Worm (Caenorhabditis elegans) whole organism, L3 larva: ENCODE results near the gene srh-76.

Experiments used
- R02D3.7 ChIP-seq: fragments of 150-350 bp; optimal IDR thresholded peaks from 2 replicates; lab custom pipeline; 2014; ENCODE audit warnings: missing biosample characterization, missing genetic modification characterization
- ZK546.5 ChIP-seq: sonication (generic microtip); optimal IDR thresholded peaks from 2 replicates; lab custom pipeline; 2017; ENCODE audit warnings: missing biosample characterization, missing genetic modification characterization
- ama-1 ChIP-seq: fragments of 150-350 bp; optimal IDR thresholded peaks from 2 replicates; lab custom pipeline; 2018
- ceh-16 ChIP-seq: sonication (generic microtip); optimal IDR thresholded peaks from 2 replicates; lab custom pipeline; 2017; ENCODE audit warnings: missing biosample characterization, missing genetic modification characterization
- ceh-82 ChIP-seq: fragments of 150-350 bp; optimal IDR thresholded peaks from 2 replicates; lab custom pipeline; 2014; ENCODE audit warnings: missing biosample characterization, missing genetic modification characterization
- daf-12 ChIP-seq: fragments of 150-350 bp; optimal IDR thresholded peaks from 2 replicates; lab custom pipeline; 2014; ENCODE audit warnings: missing biosample characterization, missing genetic modification reagents, missing genetic modification characterization
- egl-27 ChIP-seq: sonication (generic microtip); optimal IDR thresholded peaks from 4 replicates; lab custom pipeline; 2017; ENCODE audit warnings: missing biosample characterization, missing genetic modification reagents, missing genetic modification characterization
- egl-5 ChIP-seq: fragments of 150-350 bp; optimal IDR thresholded peaks from 2 replicates; lab custom pipeline; 2017; ENCODE audit warnings: missing biosample characterization, missing genetic modification reagents, missing genetic modification characterization, inconsistent platforms
- elt-1 ChIP-seq: fragments of 150-350 bp; optimal IDR thresholded peaks from 2 replicates; lab custom pipeline; 2014; ENCODE audit warnings: missing biosample characterization, missing genetic modification characterization
- elt-2 ChIP-seq: sonication (generic microtip); optimal IDR thresholded peaks from 2 replicates; lab custom pipeline; 2016; ENCODE audit warnings: missing genetic modification reagents, mild to moderate bottlenecking, missing genetic modification characterization, missing compliant biosample characterization
- elt-3 ChIP-seq, 3 experiments: fragments of 150-350 bp in 1 of 3; sonication (generic microtip) in 2 of 3; optimal IDR thresholded peaks; 2 replicates in 2 of 3; 4 replicates in 1 of 3; lab custom pipeline; 2014 to 2017; ENCODE audit warnings: missing biosample characterization in 3 of 3, missing genetic modification characterization in 3 of 3
- eor-1 ChIP-seq, 2 experiments: fragments of 150-350 bp; optimal IDR thresholded peaks; 2 replicates each; lab custom pipeline; 2014 to 2018; ENCODE audit warnings: missing biosample characterization in 2 of 2, missing genetic modification characterization in 2 of 2
- fos-1 ChIP-seq: fragments of 150-350 bp; optimal IDR thresholded peaks from 2 replicates; lab custom pipeline; 2014; ENCODE audit warnings: missing biosample characterization, missing genetic modification characterization
- jun-1 ChIP-seq: fragments of 150-350 bp; optimal IDR thresholded peaks from 2 replicates; lab custom pipeline; 2014; ENCODE audit warnings: missing biosample characterization, missing genetic modification reagents, missing genetic modification characterization
- lin-15B ChIP-seq: fragments of 150-350 bp; optimal IDR thresholded peaks from 2 replicates; lab custom pipeline; 2014; ENCODE audit warnings: missing biosample characterization, missing genetic modification characterization
- lsy-12 ChIP-seq: sonication (generic microtip); optimal IDR thresholded peaks from 2 replicates; lab custom pipeline; 2016; ENCODE audit warnings: mild to moderate bottlenecking, missing genetic modification characterization, missing compliant biosample characterization
- mml-1 ChIP-seq: fragments of 150-350 bp; sonication (generic microtip); optimal IDR thresholded peaks from 3 replicates; lab custom pipeline; 2014; ENCODE audit warnings: missing biosample characterization, missing genetic modification characterization
- nfya-1 ChIP-seq: sonication (generic microtip); optimal IDR thresholded peaks from 2 replicates; lab custom pipeline; 2017; ENCODE audit warnings: missing genetic modification characterization, mild to moderate bottlenecking, missing compliant biosample characterization, antibody characterized with exemption, moderate library complexity; ENCODE audit not compliant: insufficient read depth
- nhr-11 ChIP-seq: fragments of 150-350 bp; optimal IDR thresholded peaks from 2 replicates; lab custom pipeline; 2014; ENCODE audit warnings: missing biosample characterization, missing genetic modification characterization
- nhr-12 ChIP-seq: fragments of 150-350 bp; optimal IDR thresholded peaks from 2 replicates; lab custom pipeline; 2014; ENCODE audit warnings: missing biosample characterization, missing genetic modification characterization
- nhr-23 ChIP-seq: fragments of 150-350 bp; optimal IDR thresholded peaks from 2 replicates; lab custom pipeline; 2014; ENCODE audit warnings: missing biosample characterization, missing genetic modification reagents, missing genetic modification characterization
- nhr-237 ChIP-seq: fragments of 150-350 bp; optimal IDR thresholded peaks from 2 replicates; lab custom pipeline; 2014; ENCODE audit warnings: missing biosample characterization, missing genetic modification characterization
- nhr-28 ChIP-seq: fragments of 150-350 bp; optimal IDR thresholded peaks from 2 replicates; lab custom pipeline; 2014; ENCODE audit warnings: missing biosample characterization, missing genetic modification characterization
- nhr-43 ChIP-seq: sonication (generic microtip); optimal IDR thresholded peaks from 2 replicates; lab custom pipeline; 2016; ENCODE audit warnings: mild to moderate bottlenecking, missing genetic modification characterization, missing compliant biosample characterization; ENCODE audit not compliant: poor library complexity, severe bottlenecking
- nhr-76 ChIP-seq: fragments of 150-350 bp; sonication (generic microtip); optimal IDR thresholded peaks from 5 replicates; lab custom pipeline; 2014; ENCODE audit warnings: missing biosample characterization, missing genetic modification characterization
- pqm-1 ChIP-seq: fragments of 150-350 bp; optimal IDR thresholded peaks from 2 replicates; lab custom pipeline; 2017; ENCODE audit warnings: missing biosample characterization, missing genetic modification characterization, inconsistent platforms
- sea-2 ChIP-seq: fragments of 150-350 bp; sonication (generic microtip); optimal IDR thresholded peaks from 4 replicates; lab custom pipeline; 2014; ENCODE audit warnings: missing biosample characterization, missing genetic modification reagents, missing genetic modification characterization
- skn-1 ChIP-seq: fragments of 150-350 bp; optimal IDR thresholded peaks from 2 replicates; lab custom pipeline; 2014; ENCODE audit warnings: missing biosample characterization, missing genetic modification characterization
- snpc-4 ChIP-seq: fragments of 150-350 bp; optimal IDR thresholded peaks from 2 replicates; lab custom pipeline; 2014; ENCODE audit warnings: missing biosample characterization, missing genetic modification characterization
- tbx-2 ChIP-seq: sonication (generic microtip); optimal IDR thresholded peaks from 2 replicates; lab custom pipeline; 2016; ENCODE audit warnings: mild to moderate bottlenecking, missing genetic modification characterization, missing compliant biosample characterization
- unc-39 ChIP-seq: sonication (generic microtip); optimal IDR thresholded peaks from 4 replicates; lab custom pipeline; 2017; ENCODE audit warnings: missing biosample characterization, missing genetic modification characterization
- unc-62 ChIP-seq: fragments of 150-350 bp; sonication (generic microtip); optimal IDR thresholded peaks from 4 replicates; lab custom pipeline; 2014; ENCODE audit warnings: missing biosample characterization, missing genetic modification reagents, missing genetic modification characterization
- zag-1 ChIP-seq: fragments of 150-350 bp; optimal IDR thresholded peaks from 2 replicates; lab custom pipeline; 2014; ENCODE audit warnings: missing biosample characterization, missing genetic modification characterization

The srh-76 gene

DNA sequence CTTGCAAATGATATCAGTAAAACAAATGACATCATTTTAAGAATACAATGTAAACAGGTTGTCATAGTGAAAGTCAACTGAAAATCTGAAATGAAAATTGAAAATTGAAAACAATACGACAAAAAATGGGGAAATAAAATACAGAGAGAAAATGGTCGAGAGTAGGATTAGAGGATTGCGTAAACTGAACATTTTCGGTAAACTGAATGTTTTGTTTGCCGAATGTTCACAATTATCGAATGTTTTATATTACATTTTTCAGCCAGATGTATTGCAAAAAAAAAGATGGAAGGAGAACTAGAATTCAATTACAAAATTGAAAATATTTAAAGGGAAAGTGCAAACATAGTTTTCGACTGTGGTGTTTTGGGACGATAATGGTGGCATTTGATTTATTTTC is 31.5 kb downstream of the srh-76 start, which contains the start of gene F26F12.5:
Gene F26F12.5 (minus strand): TSS at position 101 of the 400 bp plus-strand sequence.
- no peak for TF ChIP-seq ama-1 (lab: Kevin White, UChicago)
- TF ChIP-seq, all 47 proteins: peak for 0

DNA sequence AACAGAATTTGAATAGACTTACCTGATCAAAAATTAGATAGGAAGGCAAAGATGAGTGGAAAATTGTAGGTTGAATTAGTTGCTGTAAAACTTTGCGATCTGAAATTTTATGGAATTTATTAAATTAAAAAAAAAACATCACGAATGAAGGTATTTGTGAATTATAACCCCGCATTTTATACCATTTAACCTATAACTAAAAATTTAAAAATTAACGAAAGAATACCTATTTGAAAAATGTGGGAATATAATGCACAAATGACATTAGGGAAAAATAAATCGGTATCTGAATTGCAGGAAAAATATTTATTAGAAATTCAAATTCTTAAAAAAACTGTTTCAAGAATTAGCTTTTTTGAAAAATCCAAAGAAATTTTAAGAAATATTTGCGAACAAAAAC is 35.6 kb downstream of the srh-76 start, which contains the start of gene F26F12.4:
Gene F26F12.4 (minus strand): TSS at position 101 of the 400 bp plus-strand sequence.
- no peak for TF ChIP-seq ceh-82
- no peak for TF ChIP-seq eor-1 (tag; optimal IDR thresholded peaks at IDR 0.05; lab: Kevin White, UChicago)
- TF ChIP-seq unc-62 (GFP tag; lab: Kevin White, UChicago): no peak
- TF ChIP-seq daf-12 (tag; lab: Kevin White, UChicago): no peak
- no peak for TF ChIP-seq elt-2 (tag; lab: Kevin White, UChicago)
- no peak for TF ChIP-seq lsy-12 (tag; lab: Kevin White, UChicago)
- TF ChIP-seq egl-27 (tag; lab: Kevin White, UChicago): no peak
- no peak for TF ChIP-seq nhr-43 (tag; lab: Kevin White, UChicago)
- TF ChIP-seq elt-1 (tag; lab: Kevin White, UChicago): no peak
- TF ChIP-seq egl-5 (tag; lab: Kevin White, UChicago): no peak
- TF ChIP-seq nhr-237: no peak
- TF ChIP-seq, all 47 proteins: peak for 0

DNA sequence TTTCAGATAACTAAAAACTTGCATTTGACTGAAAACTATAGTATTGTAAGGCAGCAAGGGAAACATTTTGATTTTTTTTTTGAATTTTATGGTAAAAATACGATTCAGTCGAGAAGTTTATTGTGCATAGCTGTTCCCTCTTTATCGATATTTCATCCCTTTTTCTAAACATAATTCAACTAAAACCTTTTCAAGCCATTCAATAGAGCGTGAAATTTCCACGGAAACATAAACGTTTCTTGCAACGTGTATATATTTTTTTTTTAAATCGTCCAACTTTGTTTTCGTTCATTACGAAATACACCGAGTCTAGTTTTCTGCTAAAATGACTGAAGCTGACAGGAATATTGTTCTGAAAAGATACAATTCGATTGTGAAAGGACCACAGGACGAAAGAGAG is 38.1 kb downstream of the srh-76 start, which contains the start of gene C02G6.2:
Gene C02G6.2 (plus strand): TSS at position 301 of the 400 bp plus-strand sequence.
- TF ChIP-seq nhr-11 (tag; lab: Kevin White, UChicago) (no peak), unc-39 (tag; lab: Kevin White, UChicago) (no peak), nhr-43 (tag; lab: Kevin White, UChicago) (no peak), tbx-2 (tag; lab: Kevin White, UChicago) (no peak), nhr-76 (tag; lab: Kevin White, UChicago) (no peak), ama-1 (lab: Kevin White, UChicago) (no peak), ZK546.5 (no peak), ceh-82 (no peak), unc-62 (GFP tag; lab: Kevin White, UChicago) (no peak), sea-2 (GFP tag; lab: Kevin White, UChicago) (no peak), nfya-1 (no peak), lin-15B (tag; lab: Kevin White, UChicago) (no peak), snpc-4 (tag; lab: Kevin White, UChicago) (no peak), nhr-237 (no peak), jun-1 (tag; lab: Kevin White, UChicago) (no peak), pqm-1 (tag; lab: Kevin White, UChicago) (no peak)

DNA sequence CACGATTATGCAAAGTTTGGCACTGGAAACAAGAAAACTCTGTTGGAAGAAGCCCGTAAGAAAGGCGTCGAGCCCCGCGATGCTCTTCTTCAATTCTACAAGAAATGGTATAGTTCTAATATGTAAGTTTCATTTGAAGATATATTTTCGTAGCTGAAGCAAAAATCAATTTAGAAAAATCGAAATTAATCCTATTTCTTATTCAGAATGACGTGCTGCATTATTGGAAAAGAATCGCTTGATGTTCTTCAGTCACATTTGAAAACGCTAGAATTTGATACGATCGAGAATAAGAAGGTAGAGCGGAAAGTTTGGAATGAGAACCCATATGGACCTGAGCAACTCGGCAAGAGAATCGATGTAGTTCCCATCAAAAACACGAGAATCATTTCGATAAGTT is 43.3 kb downstream of the srh-76 start:
- no peak for TF ChIP-seq ceh-16
- TF ChIP-seq tbx-2 (tag; lab: Kevin White, UChicago): no peak
- no peak for TF ChIP-seq nfya-1
- TF ChIP-seq unc-62 (GFP tag; lab: Kevin White, UChicago): no peak
- no peak for TF ChIP-seq ZK546.5
- TF ChIP-seq elt-2 (tag; lab: Kevin White, UChicago): no peak
- no peak for TF ChIP-seq skn-1
- TF ChIP-seq nhr-12 (tag; lab: Kevin White, UChicago): no peak
- TF ChIP-seq nhr-23 (tag; lab: Kevin White, UChicago): no peak
- TF ChIP-seq R02D3.7 (tag; lab: Kevin White, UChicago): no peak
- no peak for TF ChIP-seq unc-39 (tag; lab: Kevin White, UChicago)
- TF ChIP-seq fos-1 (tag; lab: Kevin White, UChicago): no peak
- no peak for TF ChIP-seq elt-3 (tag; optimal IDR thresholded peaks at IDR 0.05; lab: Kevin White, UChicago)

DNA sequence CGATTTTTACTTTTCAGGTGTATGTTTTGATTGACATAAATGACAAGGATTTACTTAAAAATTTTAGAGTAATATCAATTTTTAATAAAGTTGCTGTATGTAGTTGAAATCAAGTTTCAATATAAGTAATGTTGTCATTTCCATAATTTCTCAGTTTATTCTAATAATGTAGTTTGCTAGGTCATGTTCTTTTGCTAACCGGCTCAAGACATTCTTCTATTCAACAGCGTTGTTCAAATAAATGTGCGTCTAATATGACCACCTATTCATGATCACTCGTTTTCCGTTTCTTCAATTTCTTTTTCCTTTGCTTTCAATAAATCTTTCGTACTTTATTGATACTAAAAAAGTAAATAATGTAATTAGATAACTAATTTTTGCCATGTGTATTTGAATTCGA is 46.4 kb downstream of the srh-76 start, which contains the start of gene C02G6.3:
Gene C02G6.3 (plus strand): TSS at position 301 of the 400 bp plus-strand sequence.
- TF ChIP-seq tbx-2 (tag; lab: Kevin White, UChicago) (no peak), lsy-12 (tag; lab: Kevin White, UChicago) (no peak)

DNA sequence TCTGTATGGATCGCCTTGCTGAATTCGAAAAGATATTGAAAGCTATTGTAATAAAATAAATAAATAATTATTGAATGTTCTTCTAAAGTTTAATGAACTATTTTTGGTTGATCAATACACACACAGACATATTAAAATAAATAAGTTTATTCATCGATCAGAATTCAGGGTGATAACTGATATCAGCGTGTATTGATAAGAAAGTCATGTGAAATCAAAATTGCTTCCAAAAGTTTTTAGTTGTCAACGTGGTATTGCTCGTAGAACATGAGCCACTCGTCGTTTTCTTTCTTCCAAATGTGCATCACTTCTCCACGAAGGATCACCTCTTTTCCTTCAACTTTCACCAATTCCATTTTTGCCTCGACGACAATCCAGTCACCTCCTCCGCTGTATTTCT is 48.8 kb downstream of the srh-76 start:
- TF ChIP-seq unc-62 (GFP tag; lab: Kevin White, UChicago) (no peak), jun-1 (tag; lab: Kevin White, UChicago) (no peak), egl-5 (tag; lab: Kevin White, UChicago) (no peak), snpc-4 (tag; lab: Kevin White, UChicago) (no peak), pqm-1 (tag; lab: Kevin White, UChicago) (peak; percentile 75), nhr-237 (no peak), elt-3 (tag; optimal IDR thresholded peaks at IDR 0.05; lab: Kevin White, UChicago) (no peak), elt-2 (tag; lab: Kevin White, UChicago) (peak; percentile 66), zag-1 (tag; lab: Kevin White, UChicago) (no peak), mml-1 (tag; lab: Kevin White, UChicago) (no peak), nhr-28 (no peak), ceh-16 (no peak)
